Fruit fly (Drosophila melanogaster) whole organism: ENCODE data around the gene Osi20.

ENCODE experiments used
- CG8478 ChIP-seq: fragments of >200 bp; optimal IDR thresholded peaks from 2 replicates; lab custom pipeline; 2018; ENCODE audit warnings: inconsistent platforms
- Dll ChIP-seq: fragments of >200 bp; optimal IDR thresholded peaks from 2 replicates; lab custom pipeline; 2017
- EcR ChIP-seq, 2 experiments: fragments of >200 bp; optimal IDR thresholded peaks; 2 replicates each; lab custom pipeline; 2017; ENCODE audit warnings: missing biosample characterization in 2 of 2, missing genetic modification characterization in 2 of 2, missing genetic modification reagents in 2 of 2
- pan ChIP-seq: fragments of >200 bp; optimal IDR thresholded peaks from 2 replicates; lab custom pipeline; 2017
- psq ChIP-seq: fragments of >200 bp; optimal IDR thresholded peaks from 2 replicates; lab custom pipeline; 2017
- usp ChIP-seq: fragments of >200 bp; optimal IDR thresholded peaks from 2 replicates; lab custom pipeline; 2017; ENCODE audit warnings: missing biosample characterization, missing genetic modification characterization, mixed read lengths

DNA sequence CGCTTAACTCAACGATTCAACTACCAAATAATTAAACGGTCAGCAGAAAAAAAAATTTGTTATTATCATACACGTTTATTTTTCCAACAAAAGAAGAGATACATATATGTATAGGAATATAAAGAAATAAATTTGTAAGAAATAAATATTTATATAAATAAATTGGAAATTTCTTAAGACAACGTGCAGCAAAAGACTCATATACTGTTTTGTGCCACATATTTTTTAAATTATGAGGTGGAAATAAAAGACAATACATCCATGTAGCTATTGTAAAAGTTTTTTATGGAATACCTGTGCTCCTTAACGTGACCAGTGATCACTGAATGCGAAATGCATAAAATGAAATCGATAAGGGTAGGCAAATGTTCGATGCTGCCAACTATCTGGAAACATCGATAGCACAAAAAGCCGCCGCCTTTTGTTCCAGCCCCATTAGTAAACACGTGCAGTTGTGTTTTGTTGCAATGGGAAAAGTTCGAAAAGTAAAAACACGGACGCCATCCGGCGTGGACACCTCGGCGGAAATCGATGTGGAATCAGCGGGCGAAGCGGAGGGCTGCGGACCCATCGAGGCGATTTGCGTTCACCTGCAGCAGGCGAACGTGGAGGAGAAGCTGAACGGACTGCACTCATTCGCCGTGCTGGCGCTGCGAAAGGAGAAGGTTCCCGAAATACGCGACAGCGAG, 28.8 kb downstream of the Osi20 start, which contains the start of gene CG10286:
- TF ChIP-seq psq (lab: Kevin White, UChicago) (no peak), CG8478 (lab: Kevin White, UChicago) (no peak), pan (lab: Kevin White, UChicago) (no peak), Dll (lab: Kevin White, UChicago) (no peak), EcR (GFP tag; optimal IDR thresholded peaks at IDR 0.05; lab: Kevin White, UChicago) (no peak), usp (no peak)
